Worm (Caenorhabditis elegans) whole organism, young adult: ENCODE measurements around the gene str-6.

Experiments used
- F33H1.4 ChIP-seq: fragments of 200-800 bp; sonication (Bioruptor generic); IDR thresholded peaks from 2 replicates; pipeline ENCODE4 v1.3.6; 2022; ENCODE audit warnings: missing genetic modification reagents, missing genetic modification characterization, missing compliant biosample characterization
- F57C9.4 ChIP-seq: sonication (generic microtip); optimal IDR thresholded peaks from 2 replicates; lab custom pipeline; 2017; ENCODE audit warnings: mild to moderate bottlenecking, missing genetic modification characterization, missing compliant biosample characterization
- Y56A3A.18 ChIP-seq: fragments of 200-800 bp; sonication (Bioruptor generic); IDR thresholded peaks from 2 replicates; pipeline ENCODE4 v1.3.6; 2022; ENCODE audit warnings: missing genetic modification reagents, missing genetic modification characterization, missing compliant biosample characterization
- ama-1 ChIP-seq, 3 experiments: fragments of 150-350 bp in 1 of 3; sonication (generic microtip) in 2 of 3; optimal IDR thresholded peaks; 2 replicates each; lab custom pipeline; 2014 to 2018; ENCODE audit warnings: missing biosample characterization in 2 of 3, missing genetic modification characterization in 2 of 3, missing genetic modification reagents in 2 of 3
- attf-3 ChIP-seq: fragments of 200-800 bp; sonication (Bioruptor generic); conservative IDR thresholded peaks from 2 replicates; pipeline ENCODE4 v1.3.6; 2022; ENCODE audit warnings: missing genetic modification reagents, missing genetic modification characterization, missing compliant biosample characterization
- ccch-3 ChIP-seq: fragments of 200-800 bp; sonication (Bioruptor generic); optimal IDR thresholded peaks from 2 replicates; lab custom pipeline; 2018; ENCODE audit warnings: mild to moderate bottlenecking, missing genetic modification characterization, missing compliant biosample characterization
- egrh-3 ChIP-seq: fragments of 200-800 bp; sonication (Bioruptor generic); IDR thresholded peaks from 2 replicates; pipeline ENCODE4 v1.3.6; 2022; ENCODE audit warnings: missing genetic modification reagents, missing genetic modification characterization, missing compliant biosample characterization
- ekl-4 ChIP-seq: fragments of 200-800 bp; sonication (Bioruptor generic); IDR thresholded peaks from 2 replicates; pipeline ENCODE4 v1.3.6; 2022; ENCODE audit warnings: missing genetic modification reagents, missing genetic modification characterization, missing compliant biosample characterization
- lin-54 ChIP-seq: fragments of 200-800 bp; sonication (Bioruptor generic); optimal IDR thresholded peaks from 2 replicates; lab custom pipeline; 2018; ENCODE audit warnings: mild to moderate bottlenecking, missing genetic modification characterization, missing compliant biosample characterization
- mcd-1 ChIP-seq: fragments of 200-800 bp; sonication (Bioruptor generic); IDR thresholded peaks from 2 replicates; pipeline ENCODE4 v1.3.6; 2022; ENCODE audit warnings: missing genetic modification reagents, missing genetic modification characterization, missing compliant biosample characterization
- mel-28 ChIP-seq: sonication (generic microtip); optimal IDR thresholded peaks from 2 replicates; lab custom pipeline; 2016; ENCODE audit warnings: borderline replicate concordance, mild to moderate bottlenecking, missing genetic modification characterization, missing compliant biosample characterization
- nfya-1 ChIP-seq: sonication (generic microtip); optimal IDR thresholded peaks from 2 replicates; lab custom pipeline; 2017; ENCODE audit warnings: antibody characterized with exemption, missing compliant biosample characterization, missing genetic modification characterization, borderline replicate concordance; ENCODE audit not compliant: insufficient read depth
- pha-4 ChIP-seq: fragments of 150-350 bp; sonication (generic microtip); optimal IDR thresholded peaks from 2 replicates; lab custom pipeline; 2014; ENCODE audit warnings: missing biosample characterization, missing genetic modification reagents, missing genetic modification characterization
- unc-62 ChIP-seq: fragments of 150-350 bp; optimal IDR thresholded peaks from 2 replicates; lab custom pipeline; 2014; ENCODE audit warnings: missing biosample characterization, missing genetic modification reagents, missing genetic modification characterization

DNA sequence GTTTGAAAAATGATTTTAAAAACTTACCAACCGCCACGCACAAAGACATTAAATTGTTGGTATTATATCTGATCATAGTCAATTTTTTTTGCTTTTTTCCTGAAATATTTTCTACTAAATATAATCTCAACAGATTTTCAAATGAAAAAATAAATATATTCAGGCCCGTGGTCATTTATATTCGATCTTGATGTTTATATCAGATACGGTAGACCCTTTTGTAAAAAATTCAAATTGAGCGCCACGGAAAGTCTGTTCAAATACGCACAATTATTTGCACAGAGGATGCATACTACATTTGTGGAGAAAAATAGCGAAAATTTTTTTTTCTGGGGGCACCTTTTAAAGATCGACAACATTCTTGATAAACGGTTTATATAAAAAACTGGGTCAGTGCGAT is 42.4 kb upstream of the str-6 start, which contains the start of gene T26E4.4:
- TF ChIP-seq F57C9.4 (tag; lab: Kevin White, UChicago) (no peak), attf-3 (GFP tag; lab: Robert Waterston, UW) (no peak), lin-54 (GFP tag; lab: Kevin White, UChicago) (no peak), ama-1 (optimal IDR thresholded peaks at IDR 0.05; lab: Kevin White, UChicago) (no peak), ama-1 (GFP tag; optimal IDR thresholded peaks at IDR 0.05; lab: Kevin White, UChicago) (no peak), pha-4 (tag; lab: Kevin White, UChicago) (no peak), F33H1.4 (GFP tag; lab: Robert Waterston, UW) (no peak), mel-28 (tag; lab: Kevin White, UChicago) (no peak), egrh-3 (GFP tag; lab: Robert Waterston, UW) (no peak), nfya-1 (tag; lab: Kevin White, UChicago) (no peak), ekl-4 (GFP tag; lab: Robert Waterston, UW) (no peak), mcd-1 (GFP tag; lab: Robert Waterston, UW) (no peak), ccch-3 (no peak), Y56A3A.18 (GFP tag; lab: Robert Waterston, UW) (no peak), unc-62 (no peak)
